Worm (Caenorhabditis elegans) whole organism, mixed stage, embryonic: ENCODE measurements around the gene R148.5.

Experiments
- elt-3 ChIP-seq: fragments of 150-350 bp; optimal IDR thresholded peaks from 2 replicates; lab custom pipeline; 2014; ENCODE audit warnings: missing biosample characterization, missing genetic modification characterization
- nhr-12 ChIP-seq: fragments of 150-350 bp; optimal IDR thresholded peaks from 2 replicates; lab custom pipeline; 2014; ENCODE audit warnings: missing biosample characterization, missing genetic modification characterization
- nhr-237 ChIP-seq: fragments of 150-350 bp; optimal IDR thresholded peaks from 2 replicates; lab custom pipeline; 2014; ENCODE audit warnings: missing biosample characterization, missing genetic modification characterization
- nhr-76 ChIP-seq: sonication (generic microtip); optimal IDR thresholded peaks from 2 replicates; lab custom pipeline; 2017; ENCODE audit warnings: missing biosample characterization, missing genetic modification characterization
- unc-120 ChIP-seq: sonication (generic microtip); optimal IDR thresholded peaks from 2 replicates; lab custom pipeline; 2017; ENCODE audit warnings: missing genetic modification characterization, missing compliant biosample characterization; ENCODE audit not compliant: poor library complexity, severe bottlenecking
- unc-39 ChIP-seq: fragments of 150-350 bp; optimal IDR thresholded peaks from 2 replicates; lab custom pipeline; 2014; ENCODE audit warnings: missing biosample characterization, missing genetic modification characterization
- unc-62 ChIP-seq: fragments of 150-350 bp; optimal IDR thresholded peaks from 2 replicates; lab custom pipeline; 2014; ENCODE audit warnings: missing biosample characterization, missing genetic modification reagents, missing genetic modification characterization
- ztf-11 ChIP-seq: fragments of 150-350 bp; optimal IDR thresholded peaks from 2 replicates; lab custom pipeline; 2014; ENCODE audit warnings: missing biosample characterization, missing genetic modification characterization

- TF ChIP-seq unc-120 (tag; lab: Kevin White, UChicago) = no peak
- TF ChIP-seq unc-62 (GFP tag; lab: Kevin White, UChicago) = no peak
- TF ChIP-seq nhr-12 (tag; lab: Kevin White, UChicago) = no peak
- TF ChIP-seq ztf-11 (tag; lab: Kevin White, UChicago) = no peak
- TF ChIP-seq unc-39 (tag; lab: Kevin White, UChicago) = no peak
- TF ChIP-seq nhr-76 = no peak
- no peak for TF ChIP-seq nhr-237
- TF ChIP-seq elt-3 (tag; lab: Kevin White, UChicago) = no peak
Measured at ce11 chrIII:3219050-3219449, 53.6 kb downstream of the R148.5 start, which contains the start of gene frm-8.
